Fruit fly (Drosophila melanogaster): Measurements from ENCODE around the gene CG43055.

dm6 chr2L:4416903-4417302 lies 5.9 kb downstream of the CG43055 start:
- TF ChIP-seq Dfd (GFP tag; optimal IDR thresholded peaks at IDR 0.05), result no peak
- peak; percentile 47 for TF ChIP-seq Sp1 (GFP tag; optimal IDR thresholded peaks at IDR 0.05)
- TF ChIP-seq woc (GFP tag; optimal IDR thresholded peaks at IDR 0.05), result no peak
- no peak for TF ChIP-seq sage (GFP tag; optimal IDR thresholded peaks at IDR 0.05)
- no peak for TF ChIP-seq Rel (GFP tag; optimal IDR thresholded peaks at IDR 0.05)
- TF ChIP-seq Rel (tag; optimal IDR thresholded peaks at IDR 0.05), result no peak
- TF ChIP-seq Myc (optimal IDR thresholded peaks at IDR 0.05), result no peak
